Fruit fly (Drosophila melanogaster) whole organism: Measurements from ENCODE around the gene htk.

ENCODE experiments used
- CG8478 ChIP-seq: fragments of >200 bp; optimal IDR thresholded peaks from 2 replicates; lab custom pipeline; 2018; ENCODE audit warnings: inconsistent platforms
- Dll ChIP-seq: fragments of >200 bp; optimal IDR thresholded peaks from 2 replicates; lab custom pipeline; 2017
- EcR ChIP-seq, 2 experiments: fragments of >200 bp; optimal IDR thresholded peaks; 2 replicates each; lab custom pipeline; 2017; ENCODE audit warnings: missing biosample characterization in 2 of 2, missing genetic modification characterization in 2 of 2, missing genetic modification reagents in 2 of 2
- pan ChIP-seq: fragments of >200 bp; optimal IDR thresholded peaks from 2 replicates; lab custom pipeline; 2017
- psq ChIP-seq: fragments of >200 bp; optimal IDR thresholded peaks from 2 replicates; lab custom pipeline; 2017
- usp ChIP-seq: fragments of >200 bp; optimal IDR thresholded peaks from 2 replicates; lab custom pipeline; 2017; ENCODE audit warnings: missing biosample characterization, missing genetic modification characterization, mixed read lengths

Gene htk

dm6 chrX:18832371-18832852 lies 11.1 kb upstream of the htk start, which contains the start of gene Pvf1:
Gene Pvf1, plus strand, starts transcription at chrX:18832682.
- TF ChIP-seq pan: peak; percentile 52
- TF ChIP-seq EcR (GFP tag; optimal IDR thresholded peaks at IDR 0.05; lab: Kevin White, UChicago): no peak
- TF ChIP-seq Dll (lab: Kevin White, UChicago): peak; percentile 93

- TF ChIP-seq usp (GFP tag; lab: Kevin White, UChicago) (no peak), Dll (lab: Kevin White, UChicago) (no peak), CG8478 (lab: Kevin White, UChicago) (no peak), psq (lab: Kevin White, UChicago) (no peak), EcR (GFP tag; optimal IDR thresholded peaks at IDR 0.05; lab: Kevin White, UChicago) (no peak), pan (peak; percentile 83)
These were observed 9.1 kb upstream of the htk start for dm6 chrX:18834399-18834798.

DNA sequence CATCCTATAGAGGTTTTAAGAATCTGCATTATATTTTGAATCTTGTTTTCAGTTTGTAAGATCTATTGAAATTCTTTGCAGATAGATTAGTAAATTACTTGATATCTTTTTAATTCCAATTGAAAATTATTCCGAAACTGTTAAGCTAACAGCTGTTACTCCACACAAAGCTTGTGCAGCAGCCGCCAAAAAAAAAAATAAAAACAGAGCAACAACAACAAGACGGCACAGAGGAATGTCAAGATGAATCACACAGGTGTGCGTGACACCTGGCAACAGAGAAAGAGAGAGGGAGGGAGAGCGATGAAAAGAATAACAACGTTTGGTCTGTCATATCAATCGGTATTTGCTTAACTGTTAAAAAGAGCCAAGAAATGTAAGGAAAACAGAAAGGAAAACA lies 8.5 kb upstream of the htk start:
- TF ChIP-seq Dll (lab: Kevin White, UChicago) (no peak), pan (no peak), psq (lab: Kevin White, UChicago) (no peak), CG8478 (lab: Kevin White, UChicago) (no peak), usp (GFP tag; lab: Kevin White, UChicago) (no peak)

dm6 chrX:18835500-18835899 lies 8.0 kb upstream of the htk start:
- TF ChIP-seq psq (lab: Kevin White, UChicago): no peak
- no peak for TF ChIP-seq CG8478 (lab: Kevin White, UChicago)
- TF ChIP-seq Dll (lab: Kevin White, UChicago): no peak
- no peak for TF ChIP-seq pan
- no peak for TF ChIP-seq usp (GFP tag; lab: Kevin White, UChicago)
- no peak for TF ChIP-seq EcR (GFP tag; optimal IDR thresholded peaks at IDR 0.05; lab: Kevin White, UChicago)

dm6 chrX:18836315-18836714 lies 7.1 kb upstream of the htk start:
- TF ChIP-seq psq (lab: Kevin White, UChicago) (no peak), EcR (GFP tag; optimal IDR thresholded peaks at IDR 0.05; lab: Kevin White, UChicago) (no peak), Dll (lab: Kevin White, UChicago) (no peak)

dm6 chrX:18837046-18837445 lies 6.4 kb upstream of the htk start:
- TF ChIP-seq Dll (lab: Kevin White, UChicago) (no peak), EcR (GFP tag; optimal IDR thresholded peaks at IDR 0.05; lab: Kevin White, UChicago) (no peak), pan (no peak), usp (GFP tag; lab: Kevin White, UChicago) (no peak), CG8478 (lab: Kevin White, UChicago) (no peak), psq (lab: Kevin White, UChicago) (no peak)

dm6 chrX:18838470-18838869 lies 5.0 kb upstream of the htk start:
- no peak for TF ChIP-seq pan
- TF ChIP-seq EcR (GFP tag; optimal IDR thresholded peaks at IDR 0.05; lab: Kevin White, UChicago): no peak
- no peak for TF ChIP-seq CG8478 (lab: Kevin White, UChicago)
- no peak for TF ChIP-seq Dll (lab: Kevin White, UChicago)
- TF ChIP-seq psq (lab: Kevin White, UChicago): no peak
- TF ChIP-seq usp (GFP tag; lab: Kevin White, UChicago): no peak

- TF ChIP-seq CG8478 (lab: Kevin White, UChicago): no peak
These were observed 4.4 kb upstream of the htk start for dm6 chrX:18838929-18839576.

DNA sequence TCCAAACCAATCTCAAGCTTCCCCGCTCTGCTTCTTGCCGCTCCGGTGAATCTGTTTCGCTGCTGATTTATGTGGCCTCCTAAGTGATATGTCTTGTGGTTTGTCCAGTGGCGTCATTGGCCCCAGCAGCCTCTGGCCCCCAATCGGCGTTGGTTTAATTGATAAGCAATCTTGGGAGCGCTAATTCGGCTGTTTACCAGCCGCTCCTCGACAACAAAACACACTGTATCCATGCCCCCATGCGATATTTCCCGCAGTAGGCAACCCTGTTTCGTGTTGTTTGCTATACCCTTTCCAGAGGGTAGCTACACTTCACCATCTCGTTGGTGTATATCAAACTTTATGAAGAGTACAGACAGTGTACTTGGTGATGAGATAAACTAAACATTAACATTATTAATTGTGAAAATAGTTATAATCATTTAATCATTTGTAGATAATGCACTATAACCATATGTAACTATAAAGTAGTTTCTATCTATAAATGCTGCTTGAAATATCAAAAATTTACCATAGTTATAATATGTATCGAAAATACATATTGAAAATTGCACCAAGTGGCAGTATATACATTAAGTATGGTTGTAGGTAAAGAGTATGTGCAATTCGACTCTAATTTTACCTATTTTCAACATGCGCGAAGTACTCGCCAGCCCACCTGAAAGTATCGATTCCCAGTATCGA lies 5.0 kb downstream of the htk start, which contains the start of gene shop:
TSS of gene shop (minus strand) at position 229 of the 684 bp plus-strand sequence.
- no peak for TF ChIP-seq psq (lab: Kevin White, UChicago)

DNA sequence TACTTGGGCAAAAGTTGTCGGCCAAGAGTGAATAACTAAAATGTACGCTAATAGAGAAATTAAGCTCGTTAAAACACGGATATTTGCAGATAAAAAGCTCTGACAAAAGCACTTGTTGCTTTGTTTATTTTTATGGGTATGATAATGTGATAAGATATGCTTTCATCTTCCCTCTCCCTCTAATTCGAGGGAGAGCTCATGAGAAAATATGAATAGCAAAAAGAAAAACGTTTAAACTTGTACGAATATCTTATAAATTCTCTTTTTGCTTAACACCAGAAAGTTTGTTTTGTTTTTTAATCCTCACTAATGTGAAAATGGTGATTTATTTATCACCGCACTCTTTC lies 5.5 kb downstream of the htk start:
- no peak for TF ChIP-seq EcR (GFP tag; optimal IDR thresholded peaks at IDR 0.05; lab: Kevin White, UChicago)
- TF ChIP-seq psq (lab: Kevin White, UChicago): no peak
- no peak for TF ChIP-seq pan
- TF ChIP-seq Dll (lab: Kevin White, UChicago): no peak
- TF ChIP-seq CG8478 (lab: Kevin White, UChicago): no peak
- TF ChIP-seq usp (GFP tag; lab: Kevin White, UChicago): no peak

DNA sequence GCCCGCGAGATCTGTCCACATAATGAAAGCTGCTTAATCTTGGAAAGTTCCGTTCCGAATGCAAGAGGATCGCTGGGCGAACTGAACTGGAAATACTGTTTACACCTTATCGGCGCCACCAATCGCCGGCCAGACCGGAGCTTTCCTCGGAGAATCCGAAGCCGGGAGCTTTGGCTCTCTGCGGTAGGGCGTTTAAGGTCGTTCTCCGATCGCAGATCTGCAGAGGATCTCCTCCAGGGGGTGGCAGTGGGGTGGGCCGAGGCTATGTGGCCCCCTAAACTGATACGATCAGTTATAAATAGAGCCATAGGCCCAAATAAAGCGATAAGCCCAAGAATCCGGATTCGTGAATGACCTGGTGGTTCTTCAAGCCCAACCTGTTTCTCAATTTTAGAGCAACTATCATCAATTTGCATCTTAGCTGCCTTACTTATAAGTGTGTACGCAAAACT lies 13.9 kb downstream of the htk start, which contains the start of gene CG7322:
TSS of gene CG7322 (minus strand) at position 402 of the 452 bp plus-strand sequence.
- TF ChIP-seq CG8478 (lab: Kevin White, UChicago) (no peak), Dll (lab: Kevin White, UChicago) (no peak), usp (GFP tag; lab: Kevin White, UChicago) (no peak), psq (lab: Kevin White, UChicago) (no peak), pan (no peak), EcR (GFP tag; optimal IDR thresholded peaks at IDR 0.05; lab: Kevin White, UChicago) (no peak)

- TF ChIP-seq usp (GFP tag; lab: Kevin White, UChicago) (no peak), pan (no peak), Dll (lab: Kevin White, UChicago) (no peak), psq (lab: Kevin White, UChicago) (no peak), EcR (GFP tag; optimal IDR thresholded peaks at IDR 0.05; lab: Kevin White, UChicago) (no peak), CG8478 (lab: Kevin White, UChicago) (no peak)
These were observed 14.5 kb downstream of the htk start, which contains the start of gene Usp39 for dm6 chrX:18857916-18858315. Gene Usp39, plus strand, starts transcription at chrX:18858203.
